Fruit fly (Drosophila melanogaster) S2 (cell line): ENCODE results near the gene CG6118.

ENCODE experiments used
- CG8478 ChIP-seq: fragments of >200 bp; optimal IDR thresholded peaks from 2 replicates; lab custom pipeline; 2018
- CTCF ChIP-seq, 2 experiments: fragments of >200 bp; optimal IDR thresholded peaks; 2 replicates each; lab custom pipeline; 2018

DNA sequence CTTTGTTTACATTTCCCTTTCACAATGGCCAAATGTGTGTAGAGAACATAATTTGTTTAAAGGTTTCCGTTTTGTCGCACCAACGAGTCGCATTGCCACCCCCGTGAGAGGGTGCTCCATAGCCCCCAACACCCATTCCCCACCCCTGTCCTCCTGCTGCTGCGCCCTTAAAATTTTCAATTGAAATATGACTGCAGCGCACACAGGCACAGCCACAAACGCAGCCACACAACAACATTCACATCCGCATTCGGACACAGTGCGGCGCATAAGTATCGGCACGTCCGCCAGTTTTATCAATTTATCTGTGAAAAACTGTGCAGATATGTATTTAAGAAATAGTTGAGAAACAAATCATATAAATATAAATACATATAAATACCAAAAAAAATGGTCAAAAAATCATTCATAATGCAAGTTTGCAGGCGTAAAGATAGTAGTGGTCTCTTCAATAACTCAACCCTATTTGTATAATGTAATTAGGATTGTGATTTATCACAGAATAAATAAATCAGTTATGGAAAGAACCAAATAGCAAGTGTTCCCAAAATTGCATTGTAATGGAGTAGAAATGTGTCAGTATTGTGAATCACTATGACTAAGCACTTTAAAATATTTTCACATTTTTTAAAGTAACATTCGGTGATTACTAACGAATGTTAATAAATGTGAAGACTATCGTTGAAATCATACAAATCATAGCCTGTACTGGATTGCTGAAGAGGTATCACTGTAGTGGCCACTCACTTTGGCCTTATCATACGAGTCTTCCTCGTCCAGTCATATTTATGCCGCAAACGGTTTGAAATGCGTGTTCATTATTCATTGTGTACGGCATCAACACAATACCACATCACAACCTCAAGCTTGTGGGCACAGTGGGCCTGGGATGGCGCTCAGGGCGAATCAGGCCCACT is 24.5 kb downstream of the CG6118 start:
- TF ChIP-seq CG8478 (no peak), CTCF (optimal IDR thresholded peaks at IDR 0.05; lab: Kevin White, UChicago) (no peak)
